Worm (Caenorhabditis elegans) whole organism, L1 larva: ENCODE data around the gene C34D4.10.

Experiments
- C16A3.4 ChIP-seq: fragments of 150-350 bp; optimal IDR thresholded peaks from 2 replicates; lab custom pipeline; 2014; ENCODE audit warnings: missing biosample characterization, missing genetic modification characterization
- C34B4.2 ChIP-seq: sonication (generic microtip); optimal IDR thresholded peaks from 2 replicates; lab custom pipeline; 2017; ENCODE audit warnings: mild to moderate bottlenecking, missing genetic modification characterization, missing compliant biosample characterization
- aha-1 ChIP-seq: fragments of 150-350 bp; optimal IDR thresholded peaks from 2 replicates; lab custom pipeline; 2014; ENCODE audit warnings: missing biosample characterization, missing genetic modification characterization
- alr-1 ChIP-seq: fragments of 200-800 bp; sonication (Bioruptor generic); optimal IDR thresholded peaks from 2 replicates; lab custom pipeline; 2018; ENCODE audit warnings: borderline replicate concordance, mild to moderate bottlenecking, missing genetic modification characterization, missing compliant biosample characterization
- ama-1 ChIP-seq: fragments of 150-350 bp; optimal IDR thresholded peaks from 2 replicates; lab custom pipeline; 2014
- blmp-1 ChIP-seq: fragments of 150-350 bp; optimal IDR thresholded peaks from 2 replicates; lab custom pipeline; 2014; ENCODE audit warnings: missing biosample characterization, missing genetic modification characterization
- ceh-63 ChIP-seq: fragments of 200-800 bp; sonication (Bioruptor generic); optimal IDR thresholded peaks from 2 replicates; lab custom pipeline; 2018; ENCODE audit warnings: mild to moderate bottlenecking, missing genetic modification characterization, missing compliant biosample characterization
- ceh-8 ChIP-seq: fragments of 200-800 bp; sonication (Bioruptor generic); optimal IDR thresholded peaks from 2 replicates; lab custom pipeline; 2018; ENCODE audit warnings: mild to moderate bottlenecking, missing genetic modification characterization, moderate library complexity, missing compliant biosample characterization
- ceh-82 ChIP-seq, 3 experiments: fragments of 150-350 bp in 1 of 3; sonication (generic microtip) in 2 of 3; optimal IDR thresholded peaks; 2 replicates each; lab custom pipeline; 2014 to 2017; ENCODE audit warnings: missing biosample characterization in 3 of 3, missing genetic modification characterization in 3 of 3
- ceh-88 ChIP-seq: fragments of 200-800 bp; sonication (Bioruptor generic); IDR thresholded peaks from 2 replicates; pipeline ENCODE4 v1.3.6; 2022; ENCODE audit warnings: missing genetic modification characterization, missing compliant biosample characterization
- ces-1 ChIP-seq: fragments of 150-350 bp; optimal IDR thresholded peaks from 2 replicates; lab custom pipeline; 2014; ENCODE audit warnings: missing biosample characterization, missing genetic modification reagents, missing genetic modification characterization
- dsc-1 ChIP-seq: sonication (generic microtip); optimal IDR thresholded peaks from 2 replicates; lab custom pipeline; 2016; ENCODE audit warnings: mild to moderate bottlenecking, missing genetic modification characterization, missing compliant biosample characterization
- efl-1 ChIP-seq, 4 experiments: fragments of 150-350 bp; optimal IDR thresholded peaks in 3 of 4; peaks in 1 of 4; 1 replicate in 1 of 4; 2 replicates in 3 of 4; lab custom pipeline; 2014; ENCODE audit warnings: missing biosample characterization in 2 of 4, missing genetic modification characterization in 2 of 4, missing genetic modification reagents in 2 of 4
- efl-3 ChIP-seq: fragments of 200-800 bp; sonication (Bioruptor generic); optimal IDR thresholded peaks from 2 replicates; lab custom pipeline; 2018; ENCODE audit warnings: mild to moderate bottlenecking, missing genetic modification characterization, missing compliant biosample characterization
- egl-13 ChIP-seq: sonication (generic microtip); optimal IDR thresholded peaks from 2 replicates; lab custom pipeline; 2016; ENCODE audit warnings: missing genotype, missing genetic modification reagents, missing genetic modification characterization, missing compliant biosample characterization
- egl-27 ChIP-seq, 2 experiments: fragments of 150-350 bp in 1 of 2; sonication (generic microtip); optimal IDR thresholded peaks; 3 replicates each; lab custom pipeline; 2017 to 2018; ENCODE audit warnings: missing biosample characterization in 2 of 2, missing genetic modification characterization in 2 of 2, missing genetic modification reagents in 2 of 2
- elt-2 ChIP-seq: sonication (generic microtip); optimal IDR thresholded peaks from 2 replicates; lab custom pipeline; 2016; ENCODE audit warnings: missing genetic modification characterization, mild to moderate bottlenecking, inconsistent platforms, missing compliant biosample characterization, missing genetic modification reagents
- fkh-8 ChIP-seq: sonication (generic microtip); optimal IDR thresholded peaks from 2 replicates; lab custom pipeline; 2016; ENCODE audit warnings: mild to moderate bottlenecking, missing genetic modification characterization, missing compliant biosample characterization
- grh-1 ChIP-seq: fragments of 200-800 bp; sonication (Bioruptor generic); IDR thresholded peaks from 2 replicates; pipeline ENCODE4 v1.3.6; 2022; ENCODE audit warnings: missing genetic modification reagents, missing genetic modification characterization, missing compliant biosample characterization
- hlh-17 ChIP-seq: fragments of 200-800 bp; sonication (Bioruptor generic); optimal IDR thresholded peaks from 2 replicates; lab custom pipeline; 2018; ENCODE audit warnings: missing genetic modification characterization, mild to moderate bottlenecking, missing compliant biosample characterization, moderate library complexity, borderline replicate concordance
- hpl-2 ChIP-seq: fragments of 150-350 bp; optimal IDR thresholded peaks from 2 replicates; lab custom pipeline; 2014; ENCODE audit warnings: missing biosample characterization, missing genetic modification reagents, missing genetic modification characterization
- isw-1 ChIP-seq: fragments of 200-800 bp; sonication (Bioruptor generic); IDR thresholded peaks from 2 replicates; pipeline ENCODE4 v1.3.6; 2022; ENCODE audit warnings: missing genetic modification characterization, missing compliant biosample characterization
- jun-1 ChIP-seq: fragments of 150-350 bp; optimal IDR thresholded peaks from 2 replicates; lab custom pipeline; 2014; ENCODE audit warnings: missing biosample characterization, missing genetic modification reagents, missing genetic modification characterization
- lin-35 ChIP-seq, 2 experiments: fragments of 150-350 bp; optimal IDR thresholded peaks; 2 replicates each; lab custom pipeline; 2014; ENCODE audit warnings: missing biosample characterization in 2 of 2, missing genetic modification characterization in 2 of 2, missing genetic modification reagents in 2 of 2
- lin-39 ChIP-seq: fragments of 150-350 bp; optimal IDR thresholded peaks from 2 replicates; lab custom pipeline; 2014; ENCODE audit warnings: missing biosample characterization, missing genetic modification reagents, missing genetic modification characterization
- lsy-2 ChIP-seq, 2 experiments: fragments of 150-350 bp; optimal IDR thresholded peaks; 2 replicates each; lab custom pipeline; 2014; ENCODE audit warnings: missing biosample characterization in 2 of 2, missing genetic modification characterization in 2 of 2
- mef-2 ChIP-seq: fragments of 150-350 bp; optimal IDR thresholded peaks from 2 replicates; lab custom pipeline; 2014; ENCODE audit warnings: missing biosample characterization, missing genetic modification characterization
- mep-1 ChIP-seq: fragments of 150-350 bp; optimal IDR thresholded peaks from 2 replicates; lab custom pipeline; 2014; ENCODE audit warnings: missing biosample characterization, missing genetic modification characterization
- nhr-11 ChIP-seq: fragments of 150-350 bp; optimal IDR thresholded peaks from 2 replicates; lab custom pipeline; 2014; ENCODE audit warnings: missing biosample characterization, missing genetic modification characterization
- nhr-19 ChIP-seq: fragments of 200-800 bp; sonication (Bioruptor generic); conservative IDR thresholded peaks from 2 replicates; pipeline ENCODE4 v1.3.6; 2022; ENCODE audit warnings: missing genetic modification characterization, missing compliant biosample characterization
- nhr-20 ChIP-seq: sonication (generic microtip); optimal IDR thresholded peaks from 2 replicates; lab custom pipeline; 2016; ENCODE audit warnings: mild to moderate bottlenecking, missing genetic modification characterization, missing compliant biosample characterization
- nhr-237 ChIP-seq: fragments of 150-350 bp; optimal IDR thresholded peaks from 2 replicates; lab custom pipeline; 2014; ENCODE audit warnings: missing biosample characterization, missing genetic modification characterization
- nhr-28 ChIP-seq: fragments of 150-350 bp; optimal IDR thresholded peaks from 2 replicates; lab custom pipeline; 2014; ENCODE audit warnings: missing biosample characterization, missing genetic modification characterization
- nhr-47 ChIP-seq: sonication (generic microtip); optimal IDR thresholded peaks from 2 replicates; lab custom pipeline; 2016; ENCODE audit warnings: mild to moderate bottlenecking, missing genetic modification characterization, moderate library complexity, missing compliant biosample characterization
- nhr-71 ChIP-seq: sonication (generic microtip); optimal IDR thresholded peaks from 2 replicates; lab custom pipeline; 2016; ENCODE audit warnings: mild to moderate bottlenecking, missing genetic modification characterization, moderate library complexity, missing compliant biosample characterization
- nhr-76 ChIP-seq: sonication (generic microtip); optimal IDR thresholded peaks from 2 replicates; lab custom pipeline; 2017; ENCODE audit warnings: missing biosample characterization, missing genetic modification characterization
- nhr-90 ChIP-seq: sonication (generic microtip); optimal IDR thresholded peaks from 2 replicates; lab custom pipeline; 2016; ENCODE audit warnings: mild to moderate bottlenecking, missing genetic modification characterization, missing compliant biosample characterization; ENCODE audit not compliant: poor library complexity
- pag-3 ChIP-seq: sonication (generic microtip); optimal IDR thresholded peaks from 2 replicates; lab custom pipeline; 2017; ENCODE audit warnings: missing genetic modification characterization, mild to moderate bottlenecking, missing compliant biosample characterization, antibody characterized with exemption, borderline replicate concordance; ENCODE audit not compliant: insufficient read depth
- sptf-1 ChIP-seq: fragments of 150-350 bp; optimal IDR thresholded peaks from 2 replicates; lab custom pipeline; 2014; ENCODE audit warnings: missing biosample characterization, missing genetic modification characterization
- sup-37 ChIP-seq: fragments of 200-800 bp; sonication (Bioruptor generic); optimal IDR thresholded peaks from 2 replicates; lab custom pipeline; 2018; ENCODE audit warnings: mild to moderate bottlenecking, missing genetic modification characterization, missing compliant biosample characterization
- swsn-7 ChIP-seq: sonication (generic microtip); optimal IDR thresholded peaks from 2 replicates; lab custom pipeline; 2016; ENCODE audit warnings: missing genetic modification characterization, missing compliant biosample characterization
- tbx-2 ChIP-seq: sonication (generic microtip); optimal IDR thresholded peaks from 2 replicates; lab custom pipeline; 2016; ENCODE audit warnings: missing genetic modification characterization, missing compliant biosample characterization
- unc-130 ChIP-seq: fragments of 150-350 bp; optimal IDR thresholded peaks from 2 replicates; lab custom pipeline; 2017; ENCODE audit warnings: missing biosample characterization, missing genetic modification characterization, inconsistent platforms
- unc-30 ChIP-seq: sonication (generic microtip); optimal IDR thresholded peaks from 2 replicates; lab custom pipeline; 2017; ENCODE audit warnings: missing biosample characterization, missing genetic modification characterization
- unc-62 ChIP-seq: fragments of 150-350 bp; optimal IDR thresholded peaks from 2 replicates; lab custom pipeline; 2014; ENCODE audit warnings: missing biosample characterization, missing genetic modification reagents, missing genetic modification characterization
- unc-98 ChIP-seq: fragments of 200-800 bp; sonication (Bioruptor generic); IDR thresholded peaks from 2 replicates; pipeline ENCODE4 v1.3.6; 2022; ENCODE audit warnings: missing genetic modification characterization, missing compliant biosample characterization
- zip-4 ChIP-seq: fragments of 200-800 bp; sonication (Bioruptor generic); optimal IDR thresholded peaks from 2 replicates; lab custom pipeline; 2018; ENCODE audit warnings: mild to moderate bottlenecking, missing genetic modification characterization, moderate library complexity, missing compliant biosample characterization
- ztf-11 ChIP-seq, 2 experiments: sonication (generic microtip); optimal IDR thresholded peaks; 2 replicates each; lab custom pipeline; 2016 to 2017; ENCODE audit warnings: missing genetic modification characterization in 2 of 2, missing biosample characterization in 1 of 2, missing compliant biosample characterization in 1 of 2

The C34D4.10 gene

DNA sequence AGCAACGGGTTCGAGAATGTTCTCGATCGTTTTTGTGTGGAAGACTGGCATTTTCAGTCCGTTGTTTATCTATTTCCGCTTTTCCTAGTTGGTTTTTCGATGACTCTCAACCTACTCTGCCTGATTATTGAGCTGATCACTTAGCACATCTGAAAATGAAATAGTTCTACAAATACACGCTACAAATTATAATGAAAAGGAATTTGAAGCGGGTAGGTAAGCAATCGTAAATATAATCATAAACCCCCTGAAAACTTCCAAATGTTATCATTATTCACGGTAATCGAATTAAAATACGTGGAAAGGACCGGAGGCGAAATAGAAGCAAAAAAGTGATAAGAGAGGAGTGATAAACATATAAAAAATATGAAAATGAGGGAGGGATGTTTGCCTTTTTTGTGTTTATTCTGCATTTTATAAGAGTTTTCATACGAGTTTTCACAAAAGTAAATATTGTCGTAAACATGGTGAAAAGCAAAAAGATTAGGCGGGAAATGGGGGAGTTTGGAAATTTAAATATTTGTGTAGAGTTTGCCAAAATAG is 26.9 kb downstream of the C34D4.10 start, which contains the start of gene deb-1:
TSS of gene deb-1 (minus strand) at position 51 of the 543 bp plus-strand sequence.
- TF ChIP-seq tbx-2 (tag; lab: Kevin White, UChicago), result no peak
- no peak for TF ChIP-seq nhr-76
- TF ChIP-seq efl-3 (GFP tag; lab: Kevin White, UChicago), result no peak
- no peak for TF ChIP-seq zip-4
- TF ChIP-seq ama-1 (lab: Kevin White, UChicago), result no peak
- peak; percentile 43 for TF ChIP-seq elt-2 (tag; lab: Kevin White, UChicago)
- TF ChIP-seq pag-3 (tag; lab: Kevin White, UChicago), result no peak
- TF ChIP-seq lin-39 (tag; lab: Kevin White, UChicago), result no peak
- TF ChIP-seq unc-62 (GFP tag; lab: Kevin White, UChicago), result no peak
- TF ChIP-seq nhr-47 (tag; lab: Kevin White, UChicago), result no peak
- no peak for TF ChIP-seq unc-98 (GFP tag; lab: Robert Waterston, UW)
- no peak for TF ChIP-seq fkh-8 (tag; lab: Kevin White, UChicago)
- TF ChIP-seq ceh-63 (GFP tag; lab: Kevin White, UChicago), result no peak
- no peak for TF ChIP-seq efl-1 (optimal IDR thresholded peaks at IDR 0.05; lab: Kevin White, UChicago)
- peak in 1 of 2 experiments; percentile 42 for TF ChIP-seq efl-1 (GFP tag; optimal IDR thresholded peaks at IDR 0.05 in 1 of 2; lab: Kevin White, UChicago)
- TF ChIP-seq blmp-1, result no peak

DNA sequence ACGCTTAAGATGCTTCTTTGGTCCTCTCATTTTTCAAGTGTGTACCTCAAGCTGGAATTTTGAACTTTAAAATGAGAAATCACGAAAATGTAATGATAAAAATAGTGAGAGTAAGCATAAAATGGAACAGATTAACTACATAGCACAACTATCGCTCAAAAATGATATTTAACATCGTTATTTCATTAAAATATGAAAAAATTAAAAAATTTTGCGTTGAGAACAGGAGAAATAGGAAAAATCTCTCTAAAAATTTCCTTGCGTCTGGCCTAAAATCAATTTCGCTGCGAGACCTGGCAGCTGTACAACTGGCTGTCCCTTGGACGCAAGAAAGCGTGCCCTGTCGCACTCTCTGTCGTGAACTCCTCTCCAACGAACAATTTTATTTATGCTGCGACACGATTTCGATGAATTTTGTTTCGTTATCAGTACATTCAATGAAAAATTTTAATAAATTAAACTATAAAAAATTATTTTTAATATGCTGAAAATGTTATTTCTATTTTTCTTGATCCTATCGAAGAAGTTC is 36.5 kb downstream of the C34D4.10 start, which contains the start of gene rps-4:
TSS of gene rps-4 (minus strand) at position 51 of the 529 bp plus-strand sequence.
- TF ChIP-seq nhr-11 (tag; lab: Kevin White, UChicago) (peak; percentile 65), ama-1 (lab: Kevin White, UChicago) (peak; percentile 19), unc-30 (tag; lab: Kevin White, UChicago) (no peak), nhr-71 (tag; lab: Kevin White, UChicago) (peak; percentile 95), C34B4.2 (no peak), efl-1 (optimal IDR thresholded peaks at IDR 0.05; lab: Kevin White, UChicago) (peak; percentile 88 to 91), efl-1 (GFP tag; optimal IDR thresholded peaks at IDR 0.05 in 1 of 2; lab: Kevin White, UChicago) (peak; percentile 83 to 97), unc-130 (peak; percentile 81), elt-2 (tag; lab: Kevin White, UChicago) (peak; percentile 75), hpl-2 (GFP tag; lab: Kevin White, UChicago) (peak; percentile 85), nhr-19 (GFP tag; lab: Robert Waterston, UW) (peak; percentile 94), nhr-237 (tag; lab: Kevin White, UChicago) (peak; percentile 71), ces-1 (GFP tag; lab: Kevin White, UChicago) (no peak), swsn-7 (peak; percentile 91), mef-2 (peak; percentile 51), sup-37 (peak; percentile 72), nhr-90 (tag; lab: Kevin White, UChicago) (peak; percentile 89), dsc-1 (tag; lab: Kevin White, UChicago) (peak; percentile 80), ceh-8 (GFP tag; lab: Kevin White, UChicago) (peak; percentile 74), ceh-63 (GFP tag; lab: Kevin White, UChicago) (no peak), alr-1 (tag; lab: Kevin White, UChicago) (no peak), ceh-82 (tag; optimal IDR thresholded peaks at IDR 0.05; lab: Kevin White, UChicago) (peak; percentile 74 to 95 (median 74)), ztf-11 (tag; optimal IDR thresholded peaks at IDR 0.05; lab: Kevin White, UChicago) (peak in 1 of 2 experiments; percentile 74), grh-1 (peak; percentile 80), nhr-47 (tag; lab: Kevin White, UChicago) (peak; percentile 92), jun-1 (peak; percentile 75), isw-1 (GFP tag; lab: Robert Waterston, UW) (peak; percentile 90), mep-1 (tag; lab: Kevin White, UChicago) (peak; percentile 96), ceh-88 (GFP tag; lab: Robert Waterston, UW) (peak; percentile 77), C16A3.4 (peak; percentile 95), sptf-1 (tag; lab: Kevin White, UChicago) (no peak), egl-13 (tag; lab: Kevin White, UChicago) (peak; percentile 82), egl-27 (tag; optimal IDR thresholded peaks at IDR 0.05; lab: Kevin White, UChicago) (no peak), lsy-2 (tag; optimal IDR thresholded peaks at IDR 0.05; lab: Kevin White, UChicago) (peak; percentile 91 to 95), aha-1 (tag; lab: Kevin White, UChicago) (no peak), lin-35 (GFP tag; optimal IDR thresholded peaks at IDR 0.05; lab: Kevin White, UChicago) (peak; percentile 91 to 93), nhr-28 (tag; lab: Kevin White, UChicago) (no peak), hlh-17 (GFP tag; lab: Kevin White, UChicago) (no peak), nhr-20 (peak; percentile 93)
